Worm (Caenorhabditis elegans) whole organism, young adult: ENCODE results near the gene orai-1.
A peak's percentile ranks its signal among the peaks of the same experiment; 100 is the strongest.

Source experiments
- B0019.2 ChIP-seq: fragments of 200-800 bp; sonication (Bioruptor generic); conservative IDR thresholded peaks from 2 replicates; pipeline ENCODE4 v1.3.6; 2022; ENCODE audit warnings: missing genetic modification reagents, missing genetic modification characterization, missing compliant biosample characterization
- C06A6.2 ChIP-seq: fragments of 200-800 bp; sonication (Bioruptor generic); conservative IDR thresholded peaks from 2 replicates; pipeline ENCODE4 v1.3.6; 2022; ENCODE audit warnings: missing genetic modification characterization, missing compliant biosample characterization
- F39B2.1 ChIP-seq: fragments of 200-800 bp; sonication (Bioruptor generic); IDR thresholded peaks from 2 replicates; pipeline ENCODE4 v1.3.6; 2022; ENCODE audit warnings: missing genetic modification reagents, missing genetic modification characterization, missing compliant biosample characterization
- F52B5.7 ChIP-seq: sonication (generic microtip); optimal IDR thresholded peaks from 2 replicates; lab custom pipeline; 2016; ENCODE audit warnings: mild to moderate bottlenecking, missing genetic modification characterization, missing compliant biosample characterization
- F55B11.4 ChIP-seq: sonication (generic microtip); optimal IDR thresholded peaks from 2 replicates; lab custom pipeline; 2016; ENCODE audit warnings: missing compliant biosample characterization, missing genetic modification characterization, borderline replicate concordance; ENCODE audit not compliant: insufficient read depth
- K12H6.12 ChIP-seq: fragments of 200-800 bp; sonication (Bioruptor generic); optimal IDR thresholded peaks from 2 replicates; lab custom pipeline; 2018; ENCODE audit warnings: mild to moderate bottlenecking, missing genetic modification characterization, missing compliant biosample characterization
- T07F8.4 ChIP-seq: sonication (generic microtip); optimal IDR thresholded peaks from 2 replicates; lab custom pipeline; 2016; ENCODE audit warnings: mild to moderate bottlenecking, missing genetic modification characterization, moderate library complexity, missing compliant biosample characterization
- Y79H2A.3 ChIP-seq: fragments of 200-800 bp; sonication (Bioruptor generic); conservative IDR thresholded peaks from 2 replicates; pipeline ENCODE4 v1.3.6; 2022; ENCODE audit warnings: missing genetic modification reagents, missing genetic modification characterization, missing compliant biosample characterization
- akir-1 ChIP-seq: fragments of 200-800 bp; sonication (Bioruptor generic); optimal IDR thresholded peaks from 2 replicates; lab custom pipeline; 2018; ENCODE audit warnings: mild to moderate bottlenecking, missing genetic modification characterization, moderate library complexity, missing compliant biosample characterization
- aptf-2 ChIP-seq: fragments of 200-800 bp; sonication (Bioruptor generic); conservative IDR thresholded peaks from 2 replicates; pipeline ENCODE4 v1.3.6; 2022; ENCODE audit warnings: missing genetic modification reagents, missing genetic modification characterization, missing compliant biosample characterization
- atf-7 ChIP-seq: sonication (generic microtip); optimal IDR thresholded peaks from 2 replicates; lab custom pipeline; 2017; ENCODE audit warnings: mild to moderate bottlenecking, missing genetic modification characterization, missing compliant biosample characterization
- bed-2 ChIP-seq: fragments of 200-800 bp; sonication (Bioruptor generic); IDR thresholded peaks from 2 replicates; pipeline ENCODE4 v1.3.6; 2022; ENCODE audit warnings: missing genetic modification reagents, missing genetic modification characterization, missing compliant biosample characterization
- ceh-100 ChIP-seq: fragments of 200-800 bp; sonication (Bioruptor generic); IDR thresholded peaks from 2 replicates; pipeline ENCODE4 v1.3.6; 2022; ENCODE audit warnings: missing genetic modification reagents, missing genetic modification characterization, missing compliant biosample characterization
- ceh-27 ChIP-seq: fragments of 200-800 bp; sonication (Bioruptor generic); optimal IDR thresholded peaks from 2 replicates; lab custom pipeline; 2018; ENCODE audit warnings: mild to moderate bottlenecking, missing genetic modification characterization, moderate library complexity, missing compliant biosample characterization
- ceh-79 ChIP-seq: sonication (generic microtip); optimal IDR thresholded peaks from 2 replicates; lab custom pipeline; 2017; ENCODE audit warnings: mild to moderate bottlenecking, missing genetic modification characterization, missing compliant biosample characterization
- dox-1 ChIP-seq: fragments of 200-800 bp; sonication (Bioruptor generic); IDR thresholded peaks from 2 replicates; pipeline ENCODE4 v1.3.6; 2022; ENCODE audit warnings: missing genetic modification reagents, missing genetic modification characterization, missing compliant biosample characterization
- egl-44 ChIP-seq: fragments of 200-800 bp; sonication (Bioruptor generic); IDR thresholded peaks from 2 replicates; pipeline ENCODE4 v1.3.6; 2022; ENCODE audit warnings: missing genetic modification reagents, missing genetic modification characterization, missing compliant biosample characterization
- fkh-3 ChIP-seq: sonication (generic microtip); optimal IDR thresholded peaks from 2 replicates; lab custom pipeline; 2016; ENCODE audit warnings: mild to moderate bottlenecking, missing genetic modification characterization, missing compliant biosample characterization
- him-1 ChIP-seq: sonication (generic microtip); optimal IDR thresholded peaks from 2 replicates; lab custom pipeline; 2016; ENCODE audit warnings: missing genotype, missing genetic modification reagents, missing genetic modification characterization, missing compliant biosample characterization
- hlh-12 ChIP-seq: sonication (generic microtip); optimal IDR thresholded peaks from 2 replicates; lab custom pipeline; 2016; ENCODE audit warnings: missing genetic modification characterization, missing compliant biosample characterization
- hmg-1.2 ChIP-seq: fragments of 200-800 bp; sonication (Bioruptor generic); IDR thresholded peaks from 2 replicates; pipeline ENCODE4 v1.3.6; 2022; ENCODE audit warnings: missing genetic modification reagents, missing genetic modification characterization, missing compliant biosample characterization
- hrde-1 ChIP-seq: sonication (generic microtip); optimal IDR thresholded peaks from 2 replicates; lab custom pipeline; 2016; ENCODE audit warnings: missing genetic modification characterization, mild to moderate bottlenecking, missing compliant biosample characterization, moderate library complexity, missing genotype, missing genetic modification reagents, borderline replicate concordance
- let-607 ChIP-seq, 2 experiments: fragments of 200-800 bp in 1 of 2; sonication (Bioruptor generic) in 1 of 2; sonication (generic microtip) in 1 of 2; optimal IDR thresholded peaks; 2 replicates each; lab custom pipeline; 2016 to 2018; ENCODE audit warnings: mild to moderate bottlenecking in 2 of 2, missing compliant biosample characterization in 2 of 2, missing genetic modification characterization in 2 of 2, moderate library complexity in 2 of 2, missing genotype in 1 of 2
- lin-26 ChIP-seq: fragments of 200-800 bp; sonication (Bioruptor generic); IDR thresholded peaks from 2 replicates; pipeline ENCODE4 v1.3.6; 2022; ENCODE audit warnings: missing genetic modification reagents, missing genetic modification characterization, missing compliant biosample characterization
- lin-35 ChIP-seq, 3 experiments: fragments of 150-350 bp in 2 of 3; sonication (generic microtip) in 1 of 3; optimal IDR thresholded peaks; 2 replicates each; lab custom pipeline; 2014 to 2018; ENCODE audit warnings: missing biosample characterization in 3 of 3, missing genetic modification characterization in 3 of 3, missing genetic modification reagents in 3 of 3
- lir-1 ChIP-seq: fragments of 200-800 bp; sonication (Bioruptor generic); conservative IDR thresholded peaks from 2 replicates; pipeline ENCODE4 v1.3.6; 2022; ENCODE audit warnings: missing genetic modification reagents, missing genetic modification characterization, missing compliant biosample characterization
- madf-10 ChIP-seq: sonication (generic microtip); optimal IDR thresholded peaks from 2 replicates; lab custom pipeline; 2016; ENCODE audit warnings: mild to moderate bottlenecking, missing genetic modification characterization, missing compliant biosample characterization
- madf-8 ChIP-seq: fragments of 200-800 bp; sonication (Bioruptor generic); conservative IDR thresholded peaks from 2 replicates; pipeline ENCODE4 v1.3.6; 2022; ENCODE audit warnings: missing genetic modification reagents, missing genetic modification characterization, missing compliant biosample characterization
- mcd-1 ChIP-seq: fragments of 200-800 bp; sonication (Bioruptor generic); IDR thresholded peaks from 2 replicates; pipeline ENCODE4 v1.3.6; 2022; ENCODE audit warnings: missing genetic modification reagents, missing genetic modification characterization, missing compliant biosample characterization
- mes-4 ChIP-seq: sonication (generic microtip); optimal IDR thresholded peaks from 2 replicates; lab custom pipeline; 2016; ENCODE audit warnings: missing genotype, missing genetic modification characterization, missing compliant biosample characterization
- nfya-1 ChIP-seq: sonication (generic microtip); optimal IDR thresholded peaks from 2 replicates; lab custom pipeline; 2017; ENCODE audit warnings: antibody characterized with exemption, missing compliant biosample characterization, missing genetic modification characterization, borderline replicate concordance; ENCODE audit not compliant: insufficient read depth
- nfya-2 ChIP-seq: fragments of 200-800 bp; sonication (Bioruptor generic); IDR thresholded peaks from 2 replicates; pipeline ENCODE4 v1.3.6; 2022; ENCODE audit warnings: missing genetic modification reagents, missing genetic modification characterization, missing compliant biosample characterization
- nhr-90 ChIP-seq: sonication (generic microtip); optimal IDR thresholded peaks from 2 replicates; lab custom pipeline; 2016; ENCODE audit warnings: missing genotype, mild to moderate bottlenecking, missing genetic modification characterization, missing compliant biosample characterization
- pbrm-1 ChIP-seq: fragments of 200-800 bp; sonication (Bioruptor generic); IDR thresholded peaks from 2 replicates; pipeline ENCODE4 v1.3.6; 2022; ENCODE audit warnings: missing genetic modification reagents, missing genetic modification characterization, missing compliant biosample characterization
- rcor-1 ChIP-seq: fragments of 200-800 bp; sonication (Bioruptor generic); IDR thresholded peaks from 2 replicates; pipeline ENCODE4 v1.3.6; 2022; ENCODE audit warnings: missing genetic modification reagents, missing genetic modification characterization, missing compliant biosample characterization
- rec-8 ChIP-seq, 2 experiments: sonication (generic microtip); optimal IDR thresholded peaks; 2 replicates each; lab custom pipeline; 2016; ENCODE audit warnings: mild to moderate bottlenecking in 2 of 2, missing genetic modification characterization in 2 of 2, missing genetic modification reagents in 2 of 2, missing genotype in 2 of 2, missing biosample characterization in 1 of 2, missing compliant biosample characterization in 1 of 2, moderate library complexity in 1 of 2
- repo-1 ChIP-seq: sonication (generic microtip); optimal IDR thresholded peaks from 2 replicates; lab custom pipeline; 2017; ENCODE audit warnings: mild to moderate bottlenecking, missing genetic modification characterization, missing compliant biosample characterization
- rpc-1 ChIP-seq, 2 experiments: fragments of 150-350 bp in 1 of 2; sonication (generic microtip) in 1 of 2; optimal IDR thresholded peaks; 2 replicates each; lab custom pipeline; 2014 to 2018; ENCODE audit warnings: missing biosample characterization in 1 of 2, missing genetic modification characterization in 1 of 2, missing genetic modification reagents in 1 of 2, missing genotype in 1 of 2
- snpc-3.4 ChIP-seq: sonication (generic microtip); optimal IDR thresholded peaks from 2 replicates; lab custom pipeline; 2017; ENCODE audit warnings: missing genetic modification characterization, mild to moderate bottlenecking, missing compliant biosample characterization, antibody characterized with exemption, moderate library complexity, missing genotype, missing genetic modification reagents
- tbx-9 ChIP-seq: sonication (generic microtip); optimal IDR thresholded peaks from 2 replicates; lab custom pipeline; 2016; ENCODE audit warnings: borderline replicate concordance, missing genetic modification characterization, inconsistent platforms, missing compliant biosample characterization
- zfh-2 ChIP-seq: fragments of 200-800 bp; sonication (Bioruptor generic); conservative IDR thresholded peaks from 2 replicates; pipeline ENCODE4 v1.3.6; 2022; ENCODE audit warnings: missing genetic modification reagents, missing genetic modification characterization, missing compliant biosample characterization
- ztf-28 ChIP-seq: fragments of 200-800 bp; sonication (Bioruptor generic); IDR thresholded peaks from 2 replicates; pipeline ENCODE4 v1.3.6; 2022; ENCODE audit warnings: missing genetic modification reagents, missing genetic modification characterization, missing compliant biosample characterization

Gene orai-1

DNA sequence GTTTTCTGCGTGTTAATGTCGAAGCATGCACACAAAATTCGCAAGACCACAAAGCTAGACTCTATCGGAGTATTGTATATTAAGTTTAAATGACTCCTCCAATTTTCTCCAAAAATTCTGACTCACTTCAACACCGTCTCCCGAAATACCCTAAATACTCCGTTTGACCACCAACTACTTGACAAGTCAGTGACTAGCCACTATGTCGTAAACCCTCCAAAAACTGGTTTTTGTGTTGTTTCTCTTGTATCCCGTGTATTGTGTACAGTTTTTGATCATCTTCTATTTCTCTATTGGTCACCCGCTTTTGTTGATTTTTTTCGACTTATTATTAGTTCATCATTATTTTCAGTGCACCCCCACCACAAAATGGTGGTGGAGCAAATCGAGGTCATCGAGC is 11.8 kb downstream of the orai-1 start, which contains the start of gene C09F5.1:
Gene C09F5.1, plus strand, starts transcription at position 353 of the 400 bp plus-strand sequence.
- TF ChIP-seq fkh-3 (tag; lab: Kevin White, UChicago), result no peak
- TF ChIP-seq tbx-9, result no peak
- no peak for TF ChIP-seq him-1 (tag; lab: Kevin White, UChicago)
- TF ChIP-seq F52B5.7 (tag; lab: Kevin White, UChicago), result no peak
- no peak for TF ChIP-seq rcor-1
- TF ChIP-seq C06A6.2 (GFP tag; lab: Robert Waterston, UW), result no peak
- TF ChIP-seq nfya-2, result no peak
- no peak for TF ChIP-seq T07F8.4 (tag; lab: Kevin White, UChicago)
- TF ChIP-seq ceh-100 (GFP tag; lab: Robert Waterston, UW), result no peak
- no peak for TF ChIP-seq atf-7 (tag; lab: Kevin White, UChicago)
- TF ChIP-seq lin-35 (GFP tag; optimal IDR thresholded peaks at IDR 0.05; lab: Kevin White, UChicago), result no peak
- no peak for TF ChIP-seq ceh-27
- no peak for TF ChIP-seq rec-8 (tag; optimal IDR thresholded peaks at IDR 0.05; lab: Kevin White, UChicago)
- TF ChIP-seq aptf-2 (GFP tag; lab: Robert Waterston, UW), result no peak
- no peak for TF ChIP-seq mes-4 (tag; lab: Kevin White, UChicago)
- no peak for TF ChIP-seq nhr-90
- no peak for TF ChIP-seq lir-1 (GFP tag; lab: Robert Waterston, UW)
- TF ChIP-seq rpc-1 (optimal IDR thresholded peaks at IDR 0.05; lab: Kevin White, UChicago), result no peak
- no peak for TF ChIP-seq rpc-1 (tag; optimal IDR thresholded peaks at IDR 0.05; lab: Kevin White, UChicago)
- no peak for TF ChIP-seq snpc-3.4 (tag; lab: Kevin White, UChicago)
- TF ChIP-seq ztf-28, result no peak

DNA sequence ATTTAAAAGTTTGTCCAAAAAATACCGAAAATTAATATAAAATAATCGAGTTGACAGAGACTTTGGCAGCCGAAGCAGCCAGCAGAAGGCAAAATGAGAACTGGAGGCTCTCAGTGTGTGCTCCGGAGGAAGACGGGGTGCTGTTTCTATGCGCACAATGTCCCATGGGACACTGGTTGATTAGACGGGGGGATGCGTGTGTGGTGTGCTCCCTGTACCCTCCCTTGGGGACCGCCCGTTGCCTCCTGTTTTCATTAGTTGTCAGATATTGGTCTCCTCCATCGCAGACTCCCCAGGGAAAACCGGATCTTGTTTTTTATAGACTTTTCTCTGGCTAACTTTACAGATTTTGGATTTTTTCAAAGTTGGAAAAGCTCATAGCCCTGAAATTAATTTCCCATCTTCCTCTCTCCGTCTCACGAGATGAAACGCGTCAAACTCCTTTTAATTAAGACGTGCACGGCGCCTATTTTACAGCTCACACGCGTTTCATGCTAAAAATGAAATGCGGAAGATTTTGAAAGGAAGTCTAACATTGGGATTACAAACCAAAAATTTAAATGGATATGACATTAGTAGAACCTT is 18.7 kb downstream of the orai-1 start, which contains the start of gene C09F5.3:
Gene C09F5.3, minus strand, starts transcription at position 94 of the 585 bp plus-strand sequence.
- TF ChIP-seq hlh-12 (tag; lab: Kevin White, UChicago), result no peak
- peak; percentile 42; the same call in 1 of the 2 replicates for TF ChIP-seq zfh-2

DNA sequence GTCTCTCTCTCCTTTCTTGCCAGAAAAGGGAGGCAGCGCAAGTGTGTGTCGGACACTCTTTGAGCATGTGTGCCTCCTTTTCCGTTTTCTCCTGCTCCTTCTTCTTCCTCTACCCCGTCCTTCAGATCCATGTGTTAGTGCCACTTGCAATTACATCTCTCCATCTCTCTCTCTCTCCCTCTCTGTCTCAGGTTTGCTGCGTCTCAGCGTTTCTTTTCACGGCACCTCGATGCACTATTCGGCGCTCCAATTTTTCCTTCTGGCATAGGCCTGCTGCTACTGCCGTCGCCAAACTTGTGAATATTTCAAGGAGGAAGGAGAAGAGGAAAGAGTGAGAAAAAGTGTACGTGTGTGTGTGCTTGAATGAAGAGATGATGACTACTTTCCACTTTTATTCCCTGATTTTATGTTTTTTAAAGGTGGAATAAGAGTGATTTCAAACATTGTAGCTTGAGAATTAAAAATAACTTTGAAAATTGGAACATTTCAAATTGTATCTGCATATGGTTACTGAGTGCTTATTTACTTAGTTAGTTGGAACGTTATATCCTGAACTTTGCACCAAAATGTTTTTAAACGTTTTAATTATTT is 21.8 kb downstream of the orai-1 start, which contains the start of gene W02B3.3:
Gene W02B3.3, minus strand, starts transcription at position 131 of the 591 bp plus-strand sequence.
- TF ChIP-seq hrde-1, result no peak
- TF ChIP-seq pbrm-1 (GFP tag; lab: Robert Waterston, UW), result 0 out of 2 replicates have a peak, but pooled peaks have one; percentile 16
- no peak for TF ChIP-seq lin-26
- TF ChIP-seq madf-8 (GFP tag; lab: Robert Waterston, UW), result no peak
- TF ChIP-seq repo-1 (tag; lab: Kevin White, UChicago), result no peak
- TF ChIP-seq nfya-1 (tag; lab: Kevin White, UChicago), result no peak
- peak; percentile 59 for TF ChIP-seq K12H6.12 (tag; lab: Kevin White, UChicago)
- TF ChIP-seq aptf-2 (GFP tag; lab: Robert Waterston, UW), result no peak
- TF ChIP-seq ceh-79, result no peak
- no peak for TF ChIP-seq B0019.2 (GFP tag; lab: Robert Waterston, UW)
- peak; percentile 39; the same call in 1 of the 2 replicates for TF ChIP-seq mcd-1
- peak; percentile 66 for TF ChIP-seq ceh-27
- TF ChIP-seq madf-10, result no peak
- TF ChIP-seq mes-4 (tag; lab: Kevin White, UChicago), result no peak
- no peak for TF ChIP-seq akir-1 (GFP tag; lab: Kevin White, UChicago)
- TF ChIP-seq dox-1 (GFP tag; lab: Robert Waterston, UW), result peak; percentile 17; the same call in 1 of the 2 replicates
- TF ChIP-seq hmg-1.2 (GFP tag; lab: Robert Waterston, UW), result peak; percentile 41; the same call in 1 of the 2 replicates
- no peak for TF ChIP-seq Y79H2A.3 (GFP tag; lab: Robert Waterston, UW)
- no peak for TF ChIP-seq F55B11.4
- TF ChIP-seq egl-44 (GFP tag; lab: Robert Waterston, UW), result peak; percentile 26; the same call in 1 of the 2 replicates
- TF ChIP-seq lir-1 (GFP tag; lab: Robert Waterston, UW), result no peak
- TF ChIP-seq lin-35 (GFP tag; optimal IDR thresholded peaks at IDR 0.05; lab: Kevin White, UChicago), result peak in 1 of 3 experiments; percentile 45
- TF ChIP-seq F39B2.1, result no peak
- no peak for TF ChIP-seq bed-2 (GFP tag; lab: Robert Waterston, UW)
- no peak for TF ChIP-seq let-607 (tag; optimal IDR thresholded peaks at IDR 0.05; lab: Kevin White, UChicago)
